Worm (Caenorhabditis elegans) whole organism, young adult: ENCODE data around the gene B0334.5.
A peak's percentile ranks its signal among the peaks of the same experiment; 100 is the strongest.

ENCODE experiments used
- C06A6.2 ChIP-seq: fragments of 200-800 bp; sonication (Bioruptor generic); conservative IDR thresholded peaks from 2 replicates; pipeline ENCODE4 v1.3.6; 2022; ENCODE audit warnings: missing genetic modification characterization, missing compliant biosample characterization
- F23B12.7 ChIP-seq: sonication (generic microtip); optimal IDR thresholded peaks from 2 replicates; lab custom pipeline; 2017; ENCODE audit warnings: missing genetic modification characterization, mild to moderate bottlenecking, missing compliant biosample characterization, antibody characterized with exemption, moderate library complexity; ENCODE audit not compliant: insufficient read depth
- F33H1.4 ChIP-seq: fragments of 200-800 bp; sonication (Bioruptor generic); IDR thresholded peaks from 2 replicates; pipeline ENCODE4 v1.3.6; 2022; ENCODE audit warnings: missing genetic modification reagents, missing genetic modification characterization, missing compliant biosample characterization
- F52B5.7 ChIP-seq: sonication (generic microtip); optimal IDR thresholded peaks from 2 replicates; lab custom pipeline; 2016; ENCODE audit warnings: mild to moderate bottlenecking, missing genetic modification characterization, missing compliant biosample characterization
- F57A8.1 ChIP-seq: fragments of 200-800 bp; sonication (Bioruptor generic); optimal IDR thresholded peaks from 2 replicates; lab custom pipeline; 2018; ENCODE audit warnings: mild to moderate bottlenecking, missing genetic modification characterization, moderate library complexity, missing compliant biosample characterization
- T07F8.4 ChIP-seq: sonication (generic microtip); optimal IDR thresholded peaks from 2 replicates; lab custom pipeline; 2016; ENCODE audit warnings: mild to moderate bottlenecking, missing genetic modification characterization, moderate library complexity, missing compliant biosample characterization
- Y53F4B.3 ChIP-seq: fragments of 200-800 bp; sonication (Bioruptor generic); IDR thresholded peaks from 2 replicates; pipeline ENCODE4 v1.3.6; 2022; ENCODE audit warnings: missing genetic modification reagents, missing genetic modification characterization, missing compliant biosample characterization
- ZK185.1 ChIP-seq: sonication (generic microtip); optimal IDR thresholded peaks from 2 replicates; lab custom pipeline; 2016; ENCODE audit warnings: mild to moderate bottlenecking, missing genetic modification characterization, missing compliant biosample characterization; ENCODE audit not compliant: poor library complexity, severe bottlenecking
- akir-1 ChIP-seq: fragments of 200-800 bp; sonication (Bioruptor generic); optimal IDR thresholded peaks from 2 replicates; lab custom pipeline; 2018; ENCODE audit warnings: mild to moderate bottlenecking, missing genetic modification characterization, moderate library complexity, missing compliant biosample characterization
- ama-1 ChIP-seq, 3 experiments: fragments of 150-350 bp in 1 of 3; sonication (generic microtip) in 2 of 3; optimal IDR thresholded peaks; 2 replicates each; lab custom pipeline; 2014 to 2018; ENCODE audit warnings: missing biosample characterization in 2 of 3, missing genetic modification characterization in 2 of 3, missing genetic modification reagents in 2 of 3
- bed-1 ChIP-seq: fragments of 200-800 bp; sonication (Bioruptor generic); IDR thresholded peaks from 2 replicates; pipeline ENCODE4 v1.3.6; 2022; ENCODE audit warnings: missing genetic modification reagents, missing genetic modification characterization, missing compliant biosample characterization
- bed-2 ChIP-seq: fragments of 200-800 bp; sonication (Bioruptor generic); IDR thresholded peaks from 2 replicates; pipeline ENCODE4 v1.3.6; 2022; ENCODE audit warnings: missing genetic modification reagents, missing genetic modification characterization, missing compliant biosample characterization
- cebp-1 ChIP-seq, 2 experiments: fragments of 200-800 bp in 1 of 2; sonication (Bioruptor generic) in 1 of 2; sonication (generic microtip) in 1 of 2; IDR thresholded peaks in 1 of 2; optimal IDR thresholded peaks in 1 of 2; 2 replicates each; pipeline versions ENCODE4 v1.3.6 to Lab custom; 2017 to 2022; ENCODE audit warnings: missing compliant biosample characterization in 2 of 2, missing genetic modification characterization in 2 of 2, mild to moderate bottlenecking in 1 of 2, missing genetic modification reagents in 1 of 2, moderate library complexity in 1 of 2
- ceh-58 ChIP-seq: fragments of 200-800 bp; sonication (Bioruptor generic); IDR thresholded peaks from 2 replicates; pipeline ENCODE4 v1.3.6; 2022; ENCODE audit warnings: missing genetic modification characterization, missing compliant biosample characterization
- ceh-79 ChIP-seq: sonication (generic microtip); optimal IDR thresholded peaks from 2 replicates; lab custom pipeline; 2017; ENCODE audit warnings: mild to moderate bottlenecking, missing genetic modification characterization, missing compliant biosample characterization
- ceh-91 ChIP-seq: fragments of 200-800 bp; sonication (Bioruptor generic); IDR thresholded peaks from 2 replicates; pipeline ENCODE4 v1.3.6; 2022; ENCODE audit warnings: missing genetic modification reagents, missing genetic modification characterization, missing compliant biosample characterization
- dpff-1 ChIP-seq: sonication (generic microtip); optimal IDR thresholded peaks from 2 replicates; lab custom pipeline; 2017; ENCODE audit warnings: mild to moderate bottlenecking, missing genetic modification characterization, missing compliant biosample characterization
- egl-44 ChIP-seq: fragments of 200-800 bp; sonication (Bioruptor generic); IDR thresholded peaks from 2 replicates; pipeline ENCODE4 v1.3.6; 2022; ENCODE audit warnings: missing genetic modification reagents, missing genetic modification characterization, missing compliant biosample characterization
- egrh-3 ChIP-seq: fragments of 200-800 bp; sonication (Bioruptor generic); IDR thresholded peaks from 2 replicates; pipeline ENCODE4 v1.3.6; 2022; ENCODE audit warnings: missing genetic modification reagents, missing genetic modification characterization, missing compliant biosample characterization
- ets-4 ChIP-seq: fragments of 200-800 bp; sonication (Bioruptor generic); optimal IDR thresholded peaks from 2 replicates; lab custom pipeline; 2018; ENCODE audit warnings: mild to moderate bottlenecking, missing genetic modification characterization, missing compliant biosample characterization
- fkh-3 ChIP-seq: sonication (generic microtip); optimal IDR thresholded peaks from 2 replicates; lab custom pipeline; 2016; ENCODE audit warnings: mild to moderate bottlenecking, missing genetic modification characterization, missing compliant biosample characterization
- hlh-12 ChIP-seq: sonication (generic microtip); optimal IDR thresholded peaks from 2 replicates; lab custom pipeline; 2016; ENCODE audit warnings: missing genetic modification characterization, missing compliant biosample characterization
- lin-26 ChIP-seq: fragments of 200-800 bp; sonication (Bioruptor generic); IDR thresholded peaks from 2 replicates; pipeline ENCODE4 v1.3.6; 2022; ENCODE audit warnings: missing genetic modification reagents, missing genetic modification characterization, missing compliant biosample characterization
- lin-35 ChIP-seq, 3 experiments: fragments of 150-350 bp in 2 of 3; sonication (generic microtip) in 1 of 3; optimal IDR thresholded peaks; 2 replicates each; lab custom pipeline; 2014 to 2018; ENCODE audit warnings: missing biosample characterization in 3 of 3, missing genetic modification characterization in 3 of 3, missing genetic modification reagents in 3 of 3
- lin-54 ChIP-seq: fragments of 200-800 bp; sonication (Bioruptor generic); optimal IDR thresholded peaks from 2 replicates; lab custom pipeline; 2018; ENCODE audit warnings: mild to moderate bottlenecking, missing genetic modification characterization, missing compliant biosample characterization
- lir-1 ChIP-seq: fragments of 200-800 bp; sonication (Bioruptor generic); conservative IDR thresholded peaks from 2 replicates; pipeline ENCODE4 v1.3.6; 2022; ENCODE audit warnings: missing genetic modification reagents, missing genetic modification characterization, missing compliant biosample characterization
- madf-10 ChIP-seq: sonication (generic microtip); optimal IDR thresholded peaks from 2 replicates; lab custom pipeline; 2016; ENCODE audit warnings: mild to moderate bottlenecking, missing genetic modification characterization, missing compliant biosample characterization
- madf-8 ChIP-seq: fragments of 200-800 bp; sonication (Bioruptor generic); conservative IDR thresholded peaks from 2 replicates; pipeline ENCODE4 v1.3.6; 2022; ENCODE audit warnings: missing genetic modification reagents, missing genetic modification characterization, missing compliant biosample characterization
- mcd-1 ChIP-seq: fragments of 200-800 bp; sonication (Bioruptor generic); IDR thresholded peaks from 2 replicates; pipeline ENCODE4 v1.3.6; 2022; ENCODE audit warnings: missing genetic modification reagents, missing genetic modification characterization, missing compliant biosample characterization
- mel-28 ChIP-seq: sonication (generic microtip); optimal IDR thresholded peaks from 2 replicates; lab custom pipeline; 2016; ENCODE audit warnings: borderline replicate concordance, mild to moderate bottlenecking, missing genetic modification characterization, missing compliant biosample characterization
- mxl-1 ChIP-seq: sonication (generic microtip); optimal IDR thresholded peaks from 2 replicates; lab custom pipeline; 2016; ENCODE audit warnings: missing genetic modification characterization, missing compliant biosample characterization
- nfyb-1 ChIP-seq: fragments of 200-800 bp; sonication (Bioruptor generic); IDR thresholded peaks from 2 replicates; pipeline ENCODE4 v1.3.6; 2022; ENCODE audit warnings: missing genetic modification reagents, missing genetic modification characterization, missing compliant biosample characterization
- nhr-179 ChIP-seq: sonication (generic microtip); optimal IDR thresholded peaks from 2 replicates; lab custom pipeline; 2016; ENCODE audit warnings: mild to moderate bottlenecking, missing genetic modification characterization, missing compliant biosample characterization
- nhr-27 ChIP-seq: fragments of 200-800 bp; sonication (Bioruptor generic); optimal IDR thresholded peaks from 2 replicates; lab custom pipeline; 2018; ENCODE audit warnings: mild to moderate bottlenecking, missing genetic modification characterization, moderate library complexity, missing compliant biosample characterization
- pha-4 ChIP-seq: fragments of 150-350 bp; sonication (generic microtip); optimal IDR thresholded peaks from 2 replicates; lab custom pipeline; 2014; ENCODE audit warnings: missing biosample characterization, missing genetic modification reagents, missing genetic modification characterization
- snpc-1.3 ChIP-seq: sonication (generic microtip); optimal IDR thresholded peaks from 2 replicates; lab custom pipeline; 2017; ENCODE audit warnings: missing genetic modification characterization, mild to moderate bottlenecking, missing compliant biosample characterization, antibody characterized with exemption, moderate library complexity, missing genotype, missing genetic modification reagents; ENCODE audit not compliant: insufficient read depth
- somi-1 ChIP-seq: fragments of 200-800 bp; sonication (Bioruptor generic); optimal IDR thresholded peaks from 2 replicates; lab custom pipeline; 2018; ENCODE audit warnings: mild to moderate bottlenecking, missing genetic modification characterization, missing compliant biosample characterization
- zfh-2 ChIP-seq: fragments of 200-800 bp; sonication (Bioruptor generic); conservative IDR thresholded peaks from 2 replicates; pipeline ENCODE4 v1.3.6; 2022; ENCODE audit warnings: missing genetic modification reagents, missing genetic modification characterization, missing compliant biosample characterization
- zim-3 ChIP-seq: sonication (generic microtip); optimal IDR thresholded peaks from 2 replicates; lab custom pipeline; 2017; ENCODE audit warnings: mild to moderate bottlenecking, missing genetic modification characterization, moderate library complexity, missing compliant biosample characterization
- ztf-25 ChIP-seq: fragments of 200-800 bp; sonication (Bioruptor generic); IDR thresholded peaks from 2 replicates; pipeline ENCODE4 v1.3.6; 2022; ENCODE audit warnings: missing genetic modification reagents, missing genetic modification characterization, missing compliant biosample characterization
- ztf-6 ChIP-seq: fragments of 200-800 bp; sonication (Bioruptor generic); IDR thresholded peaks from 2 replicates; pipeline ENCODE4 v1.3.6; 2022; ENCODE audit warnings: missing genetic modification reagents, missing genetic modification characterization, missing compliant biosample characterization

Gene B0334.5

ce11 chrII:11545299-11545951, 48.0 kb downstream of the B0334.5 start, which contains the start of gene dnj-13 (continued):
- TF ChIP-seq ama-1 (optimal IDR thresholded peaks at IDR 0.05; lab: Kevin White, UChicago) (peak; percentile 70), ama-1 (GFP tag; optimal IDR thresholded peaks at IDR 0.05; lab: Kevin White, UChicago) (peak in 1 of 2 experiments; percentile 28), lir-1 (peak; percentile 91), F52B5.7 (tag; lab: Kevin White, UChicago) (peak; percentile 95), snpc-1.3 (peak; percentile 67), lin-35 (GFP tag; optimal IDR thresholded peaks at IDR 0.05; lab: Kevin White, UChicago) (peak in 2 of 3 experiments; percentile 18 to 82)
- TF ChIP-seq, all 124 proteins: peak for 100

ce11 chrII:11545952-11546325, 48.5 kb downstream of the B0334.5 start:
- TF ChIP-seq ceh-79 (tag; lab: Kevin White, UChicago): no peak
- TF ChIP-seq nfyb-1 (GFP tag; lab: Robert Waterston, UW): peak; percentile 38; the same call in 1 of the 2 replicates
- TF ChIP-seq lin-26 (GFP tag; lab: Robert Waterston, UW): 0 out of 2 replicates have a peak, but pooled peaks have one; percentile 12
- TF ChIP-seq zfh-2 (GFP tag; lab: Robert Waterston, UW): peak; percentile 64
- TF ChIP-seq lin-54 (GFP tag; lab: Kevin White, UChicago): peak; percentile 1
- TF ChIP-seq pha-4 (tag; lab: Kevin White, UChicago): no peak
- no peak for TF ChIP-seq egrh-3 (GFP tag; lab: Robert Waterston, UW)
- TF ChIP-seq bed-2 (GFP tag; lab: Robert Waterston, UW): no peak

- TF ChIP-seq pha-4 (tag; lab: Kevin White, UChicago) (no peak), mel-28 (tag; lab: Kevin White, UChicago) (peak; percentile 26), mcd-1 (GFP tag; lab: Robert Waterston, UW) (peak; percentile 75), somi-1 (GFP tag; lab: Kevin White, UChicago) (no peak), F33H1.4 (GFP tag; lab: Robert Waterston, UW) (peak; percentile 40; the same call in 1 of the 2 replicates), ztf-25 (GFP tag; lab: Robert Waterston, UW) (no peak), ztf-6 (GFP tag; lab: Robert Waterston, UW) (no peak), akir-1 (GFP tag; lab: Kevin White, UChicago) (no peak), ZK185.1 (tag; lab: Kevin White, UChicago) (peak; percentile 44), ceh-91 (no peak), hlh-12 (tag; lab: Kevin White, UChicago) (no peak), nhr-27 (tag; lab: Kevin White, UChicago) (no peak), ceh-58 (peak; percentile 20; the same call in 1 of the 2 replicates), zim-3 (peak; percentile 34), T07F8.4 (peak; percentile 22), madf-10 (tag; lab: Kevin White, UChicago) (peak; percentile 74), madf-8 (no peak), Y53F4B.3 (GFP tag; lab: Robert Waterston, UW) (no peak), lin-35 (GFP tag; optimal IDR thresholded peaks at IDR 0.05; lab: Kevin White, UChicago) (peak in 1 of 3 experiments; percentile 42), mxl-1 (tag; lab: Kevin White, UChicago) (peak; percentile 53), bed-1 (0 out of 2 replicates have a peak, but pooled peaks have one; percentile 39), fkh-3 (no peak), egrh-3 (GFP tag; lab: Robert Waterston, UW) (0 out of 2 replicates have a peak, but pooled peaks have one; percentile 15), F57A8.1 (GFP tag; lab: Kevin White, UChicago) (no peak), nhr-179 (no peak), F23B12.7 (tag; lab: Kevin White, UChicago) (peak; percentile 35), egl-44 (GFP tag; lab: Robert Waterston, UW) (no peak), dpff-1 (peak; percentile 47), cebp-1 (GFP tag; IDR thresholded peaks at IDR 0.05; lab: Robert Waterston, UW) (peak; percentile 15; the same call in 1 of the 2 replicates), cebp-1 (tag; optimal IDR thresholded peaks at IDR 0.05; lab: Kevin White, UChicago) (peak; percentile 73), ets-4 (peak; percentile 96), ama-1 (optimal IDR thresholded peaks at IDR 0.05; lab: Kevin White, UChicago) (peak; percentile 98), ama-1 (GFP tag; optimal IDR thresholded peaks at IDR 0.05; lab: Kevin White, UChicago) (no peak), C06A6.2 (GFP tag; lab: Robert Waterston, UW) (0 out of 2 replicates have a peak, but pooled peaks have one; percentile 51)
These were observed 49.8 kb downstream of the B0334.5 start, which contains the start of gene F54D5.7 for ce11 chrII:11547254-11547687. F54D5.7 (plus strand) TSS chrII:11547517.
